Worm (Caenorhabditis elegans): ENCODE results near the gene B0496.11.

ce11 chrIV:7445236-7445635 is 11.5 kb upstream of the B0496.11 start, which contains the start of gene valv-1:
- no peak for TF ChIP-seq R02D3.7 (tag; optimal IDR thresholded peaks at IDR 0.05)
- no peak for TF ChIP-seq unc-62 (GFP tag; optimal IDR thresholded peaks at IDR 0.05)
- no peak for TF ChIP-seq ceh-82 (tag; optimal IDR thresholded peaks at IDR 0.05)
- TF ChIP-seq nhr-76 (tag; optimal IDR thresholded peaks at IDR 0.05) = no peak
- no peak for TF ChIP-seq snpc-4 (tag; optimal IDR thresholded peaks at IDR 0.05)
- no peak for TF ChIP-seq ztf-11 (tag; optimal IDR thresholded peaks at IDR 0.05)
- no peak for TF ChIP-seq nhr-11 (tag; optimal IDR thresholded peaks at IDR 0.05)
- TF ChIP-seq ama-1 (optimal IDR thresholded peaks at IDR 0.05) = no peak
- no peak for TF ChIP-seq pqm-1 (tag; optimal IDR thresholded peaks at IDR 0.05)
- no peak for TF ChIP-seq lin-39 (tag; optimal IDR thresholded peaks at IDR 0.05)
- TF ChIP-seq fos-1 (tag; optimal IDR thresholded peaks at IDR 0.05) = no peak
- no peak for TF ChIP-seq nhr-25 (tag; optimal IDR thresholded peaks at IDR 0.05)
- no peak for TF ChIP-seq aly-2 (tag; optimal IDR thresholded peaks at IDR 0.05)
- no peak for TF ChIP-seq nhr-67 (tag; optimal IDR thresholded peaks at IDR 0.05)

All from whole organism, L3 larva.